Worm (Caenorhabditis elegans) whole organism, L3 larva: Measurements from ENCODE around the gene F31F7.2.

Experiments used
- R02D3.7 ChIP-seq: fragments of 150-350 bp; optimal IDR thresholded peaks from 2 replicates; lab custom pipeline; 2014; ENCODE audit warnings: missing biosample characterization, missing genetic modification characterization
- ZK546.5 ChIP-seq: sonication (generic microtip); optimal IDR thresholded peaks from 2 replicates; lab custom pipeline; 2017; ENCODE audit warnings: missing biosample characterization, missing genetic modification characterization
- aly-2 ChIP-seq: fragments of 150-350 bp; optimal IDR thresholded peaks from 2 replicates; lab custom pipeline; 2014; ENCODE audit warnings: missing biosample characterization, missing genetic modification characterization
- ama-1 ChIP-seq: fragments of 150-350 bp; optimal IDR thresholded peaks from 2 replicates; lab custom pipeline; 2018
- ceh-16 ChIP-seq: sonication (generic microtip); optimal IDR thresholded peaks from 2 replicates; lab custom pipeline; 2017; ENCODE audit warnings: missing biosample characterization, missing genetic modification characterization
- ceh-28 ChIP-seq: fragments of 150-350 bp; optimal IDR thresholded peaks from 2 replicates; lab custom pipeline; 2014; ENCODE audit warnings: missing biosample characterization, missing genetic modification reagents, missing genetic modification characterization
- ceh-82 ChIP-seq: fragments of 150-350 bp; optimal IDR thresholded peaks from 2 replicates; lab custom pipeline; 2014; ENCODE audit warnings: missing biosample characterization, missing genetic modification characterization
- ceh-9 ChIP-seq: sonication (generic microtip); optimal IDR thresholded peaks from 2 replicates; lab custom pipeline; 2018; ENCODE audit warnings: missing biosample characterization, missing genetic modification characterization
- daf-12 ChIP-seq: fragments of 150-350 bp; optimal IDR thresholded peaks from 2 replicates; lab custom pipeline; 2014; ENCODE audit warnings: missing biosample characterization, missing genetic modification reagents, missing genetic modification characterization
- egl-27 ChIP-seq: sonication (generic microtip); optimal IDR thresholded peaks from 4 replicates; lab custom pipeline; 2017; ENCODE audit warnings: missing biosample characterization, missing genetic modification reagents, missing genetic modification characterization
- egl-5 ChIP-seq: fragments of 150-350 bp; optimal IDR thresholded peaks from 2 replicates; lab custom pipeline; 2017; ENCODE audit warnings: missing biosample characterization, missing genetic modification reagents, missing genetic modification characterization, inconsistent platforms
- elt-1 ChIP-seq: fragments of 150-350 bp; optimal IDR thresholded peaks from 2 replicates; lab custom pipeline; 2014; ENCODE audit warnings: missing biosample characterization, missing genetic modification characterization
- elt-2 ChIP-seq: sonication (generic microtip); optimal IDR thresholded peaks from 2 replicates; lab custom pipeline; 2016; ENCODE audit warnings: missing genetic modification reagents, mild to moderate bottlenecking, missing genetic modification characterization, missing compliant biosample characterization
- elt-3 ChIP-seq, 3 experiments: fragments of 150-350 bp in 1 of 3; sonication (generic microtip) in 2 of 3; optimal IDR thresholded peaks; 2 replicates in 2 of 3; 4 replicates in 1 of 3; lab custom pipeline; 2014 to 2017; ENCODE audit warnings: missing biosample characterization in 3 of 3, missing genetic modification characterization in 3 of 3
- fkh-10 ChIP-seq: sonication (generic microtip); optimal IDR thresholded peaks from 2 replicates; lab custom pipeline; 2017; ENCODE audit warnings: missing biosample characterization, missing genetic modification reagents, missing genetic modification characterization
- fkh-2 ChIP-seq: fragments of 150-350 bp; optimal IDR thresholded peaks from 2 replicates; lab custom pipeline; 2014; ENCODE audit warnings: missing biosample characterization, missing genetic modification reagents, missing genetic modification characterization
- fos-1 ChIP-seq: fragments of 150-350 bp; optimal IDR thresholded peaks from 2 replicates; lab custom pipeline; 2014; ENCODE audit warnings: missing biosample characterization, missing genetic modification characterization
- hmg-11 ChIP-seq: sonication (generic microtip); optimal IDR thresholded peaks from 2 replicates; lab custom pipeline; 2016; ENCODE audit warnings: missing genetic modification characterization, missing compliant biosample characterization
- jun-1 ChIP-seq: fragments of 150-350 bp; optimal IDR thresholded peaks from 2 replicates; lab custom pipeline; 2014; ENCODE audit warnings: missing biosample characterization, missing genetic modification reagents, missing genetic modification characterization
- lin-15B ChIP-seq: fragments of 150-350 bp; optimal IDR thresholded peaks from 2 replicates; lab custom pipeline; 2014; ENCODE audit warnings: missing biosample characterization, missing genetic modification characterization
- lin-39 ChIP-seq: fragments of 150-350 bp; optimal IDR thresholded peaks from 2 replicates; lab custom pipeline; 2018; ENCODE audit warnings: missing biosample characterization, missing genetic modification reagents, missing genetic modification characterization
- lsy-12 ChIP-seq: sonication (generic microtip); optimal IDR thresholded peaks from 2 replicates; lab custom pipeline; 2016; ENCODE audit warnings: mild to moderate bottlenecking, missing genetic modification characterization, missing compliant biosample characterization
- mdl-1 ChIP-seq: fragments of 150-350 bp; optimal IDR thresholded peaks from 2 replicates; lab custom pipeline; 2014; ENCODE audit warnings: missing biosample characterization, missing genetic modification characterization
- mml-1 ChIP-seq: fragments of 150-350 bp; sonication (generic microtip); optimal IDR thresholded peaks from 3 replicates; lab custom pipeline; 2014; ENCODE audit warnings: missing biosample characterization, missing genetic modification characterization
- nfya-1 ChIP-seq: sonication (generic microtip); optimal IDR thresholded peaks from 2 replicates; lab custom pipeline; 2017; ENCODE audit warnings: missing genetic modification characterization, mild to moderate bottlenecking, missing compliant biosample characterization, antibody characterized with exemption, moderate library complexity; ENCODE audit not compliant: insufficient read depth
- nhr-11 ChIP-seq: fragments of 150-350 bp; optimal IDR thresholded peaks from 2 replicates; lab custom pipeline; 2014; ENCODE audit warnings: missing biosample characterization, missing genetic modification characterization
- nhr-12 ChIP-seq: fragments of 150-350 bp; optimal IDR thresholded peaks from 2 replicates; lab custom pipeline; 2014; ENCODE audit warnings: missing biosample characterization, missing genetic modification characterization
- nhr-23 ChIP-seq: fragments of 150-350 bp; optimal IDR thresholded peaks from 2 replicates; lab custom pipeline; 2014; ENCODE audit warnings: missing biosample characterization, missing genetic modification reagents, missing genetic modification characterization
- nhr-237 ChIP-seq: fragments of 150-350 bp; optimal IDR thresholded peaks from 2 replicates; lab custom pipeline; 2014; ENCODE audit warnings: missing biosample characterization, missing genetic modification characterization
- nhr-25 ChIP-seq: sonication (generic microtip); optimal IDR thresholded peaks from 2 replicates; lab custom pipeline; 2017; ENCODE audit warnings: missing biosample characterization, missing genetic modification characterization
- nhr-28 ChIP-seq: fragments of 150-350 bp; optimal IDR thresholded peaks from 2 replicates; lab custom pipeline; 2014; ENCODE audit warnings: missing biosample characterization, missing genetic modification characterization
- nhr-43 ChIP-seq: sonication (generic microtip); optimal IDR thresholded peaks from 2 replicates; lab custom pipeline; 2016; ENCODE audit warnings: mild to moderate bottlenecking, missing genetic modification characterization, missing compliant biosample characterization; ENCODE audit not compliant: poor library complexity, severe bottlenecking
- nhr-67 ChIP-seq: fragments of 150-350 bp; optimal IDR thresholded peaks from 2 replicates; lab custom pipeline; 2014; ENCODE audit warnings: missing biosample characterization, missing genetic modification characterization
- nhr-76 ChIP-seq: fragments of 150-350 bp; sonication (generic microtip); optimal IDR thresholded peaks from 5 replicates; lab custom pipeline; 2014; ENCODE audit warnings: missing biosample characterization, missing genetic modification characterization
- nhr-77 ChIP-seq: fragments of 150-350 bp; optimal IDR thresholded peaks from 2 replicates; lab custom pipeline; 2014; ENCODE audit warnings: missing biosample characterization, missing genetic modification characterization
- pha-4 ChIP-seq: fragments of 150-350 bp; optimal IDR thresholded peaks from 2 replicates; lab custom pipeline; 2014; ENCODE audit warnings: missing biosample characterization, missing genetic modification reagents, missing genetic modification characterization
- pqm-1 ChIP-seq: fragments of 150-350 bp; optimal IDR thresholded peaks from 2 replicates; lab custom pipeline; 2017; ENCODE audit warnings: missing biosample characterization, missing genetic modification characterization, inconsistent platforms
- sea-2 ChIP-seq: fragments of 150-350 bp; sonication (generic microtip); optimal IDR thresholded peaks from 4 replicates; lab custom pipeline; 2014; ENCODE audit warnings: missing biosample characterization, missing genetic modification reagents, missing genetic modification characterization
- snpc-4 ChIP-seq: fragments of 150-350 bp; optimal IDR thresholded peaks from 2 replicates; lab custom pipeline; 2014; ENCODE audit warnings: missing biosample characterization, missing genetic modification characterization
- tbx-2 ChIP-seq: sonication (generic microtip); optimal IDR thresholded peaks from 2 replicates; lab custom pipeline; 2016; ENCODE audit warnings: mild to moderate bottlenecking, missing genetic modification characterization, missing compliant biosample characterization
- unc-39 ChIP-seq: sonication (generic microtip); optimal IDR thresholded peaks from 4 replicates; lab custom pipeline; 2017; ENCODE audit warnings: missing biosample characterization, missing genetic modification characterization
- unc-62 ChIP-seq: fragments of 150-350 bp; sonication (generic microtip); optimal IDR thresholded peaks from 4 replicates; lab custom pipeline; 2014; ENCODE audit warnings: missing biosample characterization, missing genetic modification reagents, missing genetic modification characterization
- zag-1 ChIP-seq: fragments of 150-350 bp; optimal IDR thresholded peaks from 2 replicates; lab custom pipeline; 2014; ENCODE audit warnings: missing biosample characterization, missing genetic modification characterization
- ztf-11 ChIP-seq: fragments of 150-350 bp; optimal IDR thresholded peaks from 2 replicates; lab custom pipeline; 2014; ENCODE audit warnings: missing biosample characterization, missing genetic modification characterization
- ztf-4 ChIP-seq: fragments of 150-350 bp; optimal IDR thresholded peaks from 2 replicates; lab custom pipeline; 2014; ENCODE audit warnings: missing biosample characterization, missing genetic modification characterization

Gene F31F7.2

ce11 chrV:6226530-6227125 is 44.0 kb upstream of the F31F7.2 start, which contains the start of gene W06H8.6:
W06H8.6 (minus strand) TSS chrV:6227010.
- TF ChIP-seq fkh-10 (GFP tag; lab: Kevin White, UChicago) (no peak), lin-39 (tag; lab: Kevin White, UChicago) (no peak), unc-39 (tag; lab: Kevin White, UChicago) (no peak), snpc-4 (tag; lab: Kevin White, UChicago) (no peak), daf-12 (no peak), nhr-67 (tag; lab: Kevin White, UChicago) (no peak), ceh-82 (no peak), ztf-11 (tag; lab: Kevin White, UChicago) (no peak), egl-27 (tag; lab: Kevin White, UChicago) (no peak), aly-2 (tag; lab: Kevin White, UChicago) (no peak), fos-1 (no peak), sea-2 (GFP tag; lab: Kevin White, UChicago) (no peak), nhr-43 (tag; lab: Kevin White, UChicago) (peak; percentile 34), lin-15B (tag; lab: Kevin White, UChicago) (no peak), nhr-28 (tag; lab: Kevin White, UChicago) (no peak), ceh-9 (no peak), unc-62 (GFP tag; lab: Kevin White, UChicago) (no peak), hmg-11 (tag; lab: Kevin White, UChicago) (no peak), zag-1 (tag; lab: Kevin White, UChicago) (no peak), elt-1 (tag; lab: Kevin White, UChicago) (no peak), mml-1 (no peak), tbx-2 (no peak), nhr-11 (tag; lab: Kevin White, UChicago) (no peak), ztf-4 (tag; lab: Kevin White, UChicago) (no peak), ZK546.5 (tag; lab: Kevin White, UChicago) (no peak), elt-2 (tag; lab: Kevin White, UChicago) (no peak), nhr-237 (no peak), nhr-77 (tag; lab: Kevin White, UChicago) (no peak), jun-1 (peak; percentile 24), pqm-1 (tag; lab: Kevin White, UChicago) (no peak), nhr-12 (tag; lab: Kevin White, UChicago) (no peak), egl-5 (tag; lab: Kevin White, UChicago) (peak; percentile 28), ama-1 (lab: Kevin White, UChicago) (peak; percentile 87), nhr-23 (tag; lab: Kevin White, UChicago) (no peak), ceh-28 (tag; lab: Kevin White, UChicago) (no peak), pha-4 (tag; lab: Kevin White, UChicago) (peak; percentile 52), R02D3.7 (no peak), ceh-16 (no peak), mdl-1 (tag; lab: Kevin White, UChicago) (no peak), lsy-12 (tag; lab: Kevin White, UChicago) (peak; percentile 35), nhr-25 (tag; lab: Kevin White, UChicago) (no peak), elt-3 (tag; optimal IDR thresholded peaks at IDR 0.05; lab: Kevin White, UChicago) (no peak)

ce11 chrV:6227326-6228246 is 43.1 kb upstream of the F31F7.2 start:
- TF ChIP-seq sea-2 (GFP tag; lab: Kevin White, UChicago) (no peak), fkh-10 (GFP tag; lab: Kevin White, UChicago) (peak; percentile 83), lsy-12 (tag; lab: Kevin White, UChicago) (peak; percentile 96), lin-39 (tag; lab: Kevin White, UChicago) (peak; percentile 96), nhr-11 (tag; lab: Kevin White, UChicago) (peak; percentile 93), snpc-4 (tag; lab: Kevin White, UChicago) (peak; percentile 66), nfya-1 (tag; lab: Kevin White, UChicago) (peak; percentile 91), ceh-82 (peak; percentile 59), nhr-23 (tag; lab: Kevin White, UChicago) (peak; percentile 92), nhr-12 (tag; lab: Kevin White, UChicago) (no peak), fos-1 (no peak), unc-62 (GFP tag; lab: Kevin White, UChicago) (peak; percentile 75), nhr-76 (tag; lab: Kevin White, UChicago) (no peak), ZK546.5 (tag; lab: Kevin White, UChicago) (no peak), nhr-237 (no peak), pha-4 (tag; lab: Kevin White, UChicago) (peak; percentile 97), hmg-11 (tag; lab: Kevin White, UChicago) (peak; percentile 97), ceh-9 (no peak), nhr-43 (tag; lab: Kevin White, UChicago) (peak; percentile 91), nhr-28 (tag; lab: Kevin White, UChicago) (no peak), mml-1 (no peak), jun-1 (peak; percentile 96), mdl-1 (tag; lab: Kevin White, UChicago) (peak; percentile 95), ama-1 (lab: Kevin White, UChicago) (peak; percentile 99), zag-1 (tag; lab: Kevin White, UChicago) (peak; percentile 85), elt-1 (tag; lab: Kevin White, UChicago) (peak; percentile 86), fkh-2 (tag; lab: Kevin White, UChicago) (no peak), nhr-25 (tag; lab: Kevin White, UChicago) (peak; percentile 73), lin-15B (tag; lab: Kevin White, UChicago) (peak; percentile 24), elt-3 (tag; optimal IDR thresholded peaks at IDR 0.05; lab: Kevin White, UChicago) (peak in 1 of 3 experiments; percentile 20), R02D3.7 (peak; percentile 71), egl-5 (tag; lab: Kevin White, UChicago) (peak; percentile 59)
